Fruit fly (Drosophila melanogaster): ENCODE data around the gene ttk.

- TF ChIP-seq CG17806 (tag; optimal IDR thresholded peaks at IDR 0.05), result peak; percentile 32
- peak; percentile 71 for TF ChIP-seq CG8301 (tag; optimal IDR thresholded peaks at IDR 0.05)
- no peak for TF ChIP-seq rn (GFP tag; IDR thresholded peaks at IDR 0.05)
- peak; percentile 54 for TF ChIP-seq CG8159 (tag; optimal IDR thresholded peaks at IDR 0.05)
Observed at dm6 chr3R:31767528-31767927, 53.9 kb downstream of the ttk start.
